Fruit fly (Drosophila melanogaster) whole organism, embryonic: ENCODE measurements around the gene Tom40.

ENCODE experiments used
- BEAF-32 ChIP-seq: fragments of 200-800 bp; sonication (Bioruptor generic); optimal IDR thresholded peaks from 3 replicates; lab custom pipeline; 2017; ENCODE audit warnings: missing biosample characterization, missing genetic modification characterization, mild to moderate bottlenecking, moderate library complexity, missing genetic modification reagents
- Blimp-1 ChIP-seq: fragments of 200-800 bp; sonication (Bioruptor generic); optimal IDR thresholded peaks from 3 replicates; lab custom pipeline; 2018; ENCODE audit warnings: missing biosample characterization, missing genetic modification characterization, mild to moderate bottlenecking, moderate library complexity, missing genetic modification reagents
- C15 ChIP-seq: fragments of 200-800 bp; sonication (Bioruptor generic); IDR thresholded peaks from 3 replicates; pipeline ENCODE4 v1.3.6; 2022; ENCODE audit warnings: missing biosample characterization, missing genetic modification characterization
- CG10543 ChIP-seq: fragments of 200-800 bp; sonication (Bioruptor generic); optimal IDR thresholded peaks from 3 replicates; lab custom pipeline; 2017; ENCODE audit warnings: missing biosample characterization, mild to moderate bottlenecking, missing genetic modification characterization, moderate library complexity
- CG11247 ChIP-seq: fragments of 200-800 bp; sonication (Bioruptor generic); IDR thresholded peaks from 2 replicates; pipeline ENCODE4 v1.3.6; 2022; ENCODE audit warnings: missing biosample characterization, missing genetic modification characterization
- CG13296 ChIP-seq: fragments of 200-800 bp; sonication (Bioruptor generic); optimal IDR thresholded peaks from 3 replicates; lab custom pipeline; 2018; ENCODE audit warnings: missing biosample characterization, mild to moderate bottlenecking, missing genetic modification characterization
- CG14050 ChIP-seq: fragments of 200-800 bp; sonication (Bioruptor generic); IDR thresholded peaks from 3 replicates; pipeline ENCODE4 v1.3.6; 2022; ENCODE audit warnings: missing biosample characterization, missing genetic modification characterization
- CG15011 ChIP-seq: fragments of 200-800 bp; sonication (Bioruptor generic); optimal IDR thresholded peaks from 3 replicates; lab custom pipeline; 2018; ENCODE audit warnings: missing biosample characterization, mild to moderate bottlenecking, missing genetic modification characterization
- CG16815 ChIP-seq: fragments of 200-800 bp; sonication (Bioruptor generic); optimal IDR thresholded peaks from 3 replicates; lab custom pipeline; 2017; ENCODE audit warnings: missing biosample characterization, mild to moderate bottlenecking, missing genetic modification characterization
- CG18764 ChIP-seq: fragments of 200-800 bp; sonication (Bioruptor generic); optimal IDR thresholded peaks from 3 replicates; lab custom pipeline; 2016; ENCODE audit warnings: missing biosample characterization, missing genetic modification characterization
- CG2678 ChIP-seq: fragments of 200-800 bp; sonication (Bioruptor generic); optimal IDR thresholded peaks from 3 replicates; lab custom pipeline; 2019; ENCODE audit warnings: missing biosample characterization, mild to moderate bottlenecking, missing genetic modification characterization, moderate library complexity
- CG34376 ChIP-seq: fragments of 200-800 bp; sonication (Bioruptor generic); optimal IDR thresholded peaks from 2 replicates; lab custom pipeline; 2018; ENCODE audit warnings: missing biosample characterization, mild to moderate bottlenecking, missing genetic modification characterization
- CG5245 ChIP-seq: fragments of 200-800 bp; sonication (Bioruptor generic); optimal IDR thresholded peaks from 3 replicates; lab custom pipeline; 2016; ENCODE audit warnings: missing biosample characterization, missing genetic modification characterization
- CG6254 ChIP-seq: fragments of 200-800 bp; sonication (Bioruptor generic); optimal IDR thresholded peaks from 3 replicates; lab custom pipeline; 2017; ENCODE audit warnings: mild to moderate bottlenecking, missing biosample characterization, missing genetic modification reagents, missing genetic modification characterization
- CG7839 ChIP-seq: fragments of 200-800 bp; sonication (Bioruptor generic); optimal IDR thresholded peaks from 3 replicates; lab custom pipeline; 2018; ENCODE audit warnings: missing biosample characterization, mild to moderate bottlenecking, missing genetic modification characterization, moderate library complexity
- CG8290 ChIP-seq, 3 experiments: fragments of 200-800 bp; sonication (Bioruptor generic); optimal IDR thresholded peaks; 2 replicates each; lab custom pipeline; 2016 to 2019; ENCODE audit warnings: missing biosample characterization in 3 of 3, missing genetic modification characterization in 3 of 3, mild to moderate bottlenecking in 2 of 3, moderate library complexity in 1 of 3
- CG8388 ChIP-seq: fragments of 200-800 bp; sonication (Bioruptor generic); optimal IDR thresholded peaks from 2 replicates; lab custom pipeline; 2019; ENCODE audit warnings: missing biosample characterization, mild to moderate bottlenecking, missing genetic modification characterization, moderate library complexity
- CG9797 ChIP-seq: fragments of 200-800 bp; sonication (Bioruptor generic); optimal IDR thresholded peaks from 3 replicates; lab custom pipeline; 2018; ENCODE audit warnings: missing biosample characterization, mild to moderate bottlenecking, missing genetic modification characterization
- CG9932 ChIP-seq: fragments of 200-800 bp; sonication (Bioruptor generic); IDR thresholded peaks from 2 replicates; pipeline ENCODE4 v1.3.6; 2022; ENCODE audit warnings: missing biosample characterization, missing genetic modification characterization
- CTCF ChIP-seq: fragments of 200-800 bp; sonication (Bioruptor generic); optimal IDR thresholded peaks from 2 replicates; lab custom pipeline; 2017; ENCODE audit warnings: missing biosample characterization, mild to moderate bottlenecking, missing genetic modification characterization, moderate library complexity
- CkIIα-i1 ChIP-seq: fragments of 200-800 bp; sonication (Bioruptor generic); IDR thresholded peaks from 2 replicates; pipeline ENCODE4 v1.3.6; 2022; ENCODE audit warnings: missing biosample characterization, missing genetic modification characterization
- D19A ChIP-seq: fragments of 200-800 bp; optimal IDR thresholded peaks from 3 replicates; lab custom pipeline; 2019; ENCODE audit warnings: missing biosample characterization, mild to moderate bottlenecking, missing genetic modification characterization, moderate library complexity
- Dip3 ChIP-seq: fragments of 200-800 bp; sonication (Bioruptor generic); optimal IDR thresholded peaks from 3 replicates; lab custom pipeline; 2016; ENCODE audit warnings: missing biosample characterization, missing genetic modification characterization
- Dref ChIP-seq: fragments of 200-800 bp; sonication (Bioruptor generic); IDR thresholded peaks from 2 replicates; pipeline ENCODE4 v1.3.6; 2022; ENCODE audit warnings: missing biosample characterization, missing genetic modification characterization
- Fer3 ChIP-seq: fragments of 200-800 bp; sonication (Bioruptor generic); optimal IDR thresholded peaks from 2 replicates; lab custom pipeline; 2018; ENCODE audit warnings: missing biosample characterization, mild to moderate bottlenecking, missing genetic modification characterization, moderate library complexity
- Hand ChIP-seq: fragments of 200-800 bp; sonication (Bioruptor generic); optimal IDR thresholded peaks from 2 replicates; lab custom pipeline; 2017; ENCODE audit warnings: mild to moderate bottlenecking, missing biosample characterization, missing genetic modification reagents, missing genetic modification characterization
- Hr78 ChIP-seq, 2 experiments: fragments of 200-800 bp in 1 of 2; fragments of >200 bp in 1 of 2; sonication (Bioruptor generic) in 1 of 2; optimal IDR thresholded peaks; 2 replicates each; lab custom pipeline; 2017 to 2019; ENCODE audit warnings: missing biosample characterization in 2 of 2, missing genetic modification characterization in 2 of 2, mild to moderate bottlenecking in 1 of 2, moderate library complexity in 1 of 2
- Oli ChIP-seq: fragments of 200-800 bp; sonication (Bioruptor generic); optimal IDR thresholded peaks from 2 replicates; lab custom pipeline; 2018; ENCODE audit warnings: missing biosample characterization, mild to moderate bottlenecking, missing genetic modification characterization, moderate library complexity
- Pdp1 ChIP-seq, 2 experiments: fragments of 200-800 bp; sonication (Bioruptor generic); optimal IDR thresholded peaks; 3 replicates each; lab custom pipeline; 2016; ENCODE audit warnings: missing biosample characterization in 2 of 2, missing genetic modification characterization in 2 of 2, mild to moderate bottlenecking in 1 of 2, moderate library complexity in 1 of 2
- TFAM ChIP-seq: fragments of 200-800 bp; sonication (Bioruptor generic); optimal IDR thresholded peaks from 2 replicates; lab custom pipeline; 2017; ENCODE audit warnings: missing biosample characterization, missing genetic modification characterization, inconsistent platforms
- abd-A ChIP-seq: fragments of 200-800 bp; sonication (Bioruptor generic); optimal IDR thresholded peaks from 3 replicates; lab custom pipeline; 2019; ENCODE audit warnings: missing biosample characterization, mild to moderate bottlenecking, missing genetic modification characterization, moderate library complexity
- ap ChIP-seq: fragments of 200-800 bp; sonication (Bioruptor generic); IDR thresholded peaks from 2 replicates; pipeline ENCODE4 v1.3.6; 2022; ENCODE audit warnings: missing biosample characterization, missing genetic modification characterization
- ash1 ChIP-seq: fragments of 200-800 bp; sonication (Bioruptor generic); optimal IDR thresholded peaks from 2 replicates; lab custom pipeline; 2018; ENCODE audit warnings: missing biosample characterization, mild to moderate bottlenecking, missing genetic modification characterization
- az2 ChIP-seq: fragments of 200-800 bp; sonication (Bioruptor generic); optimal IDR thresholded peaks from 3 replicates; lab custom pipeline; 2016; ENCODE audit warnings: missing biosample characterization, missing genetic modification characterization
- chif ChIP-seq, 2 experiments: fragments of 200-800 bp; sonication (Bioruptor generic); optimal IDR thresholded peaks; 3 replicates each; lab custom pipeline; 2016; ENCODE audit warnings: missing biosample characterization in 2 of 2, missing genetic modification characterization in 2 of 2
- crol ChIP-seq: fragments of 200-800 bp; sonication (Bioruptor generic); IDR thresholded peaks from 2 replicates; pipeline ENCODE4 v1.3.6; 2022; ENCODE audit warnings: missing biosample characterization, missing genetic modification characterization
- crp ChIP-seq, 2 experiments: fragments of 200-800 bp; sonication (Bioruptor generic); optimal IDR thresholded peaks; 2 replicates in 1 of 2; 3 replicates in 1 of 2; lab custom pipeline; 2017; ENCODE audit warnings: missing biosample characterization in 2 of 2, missing genetic modification characterization in 2 of 2, mild to moderate bottlenecking in 1 of 2, moderate library complexity in 1 of 2
- cwo ChIP-seq: fragments of 200-800 bp; sonication (Bioruptor generic); optimal IDR thresholded peaks from 3 replicates; lab custom pipeline; 2017; ENCODE audit warnings: missing biosample characterization, missing genetic modification characterization, mild to moderate bottlenecking, moderate library complexity, missing genetic modification reagents
- dm ChIP-seq: fragments of 200-800 bp; sonication (Bioruptor generic); optimal IDR thresholded peaks from 3 replicates; lab custom pipeline; 2016; ENCODE audit warnings: missing biosample characterization, missing genetic modification characterization
- lab ChIP-seq: fragments of 200-800 bp; sonication (Bioruptor generic); optimal IDR thresholded peaks from 3 replicates; lab custom pipeline; 2017; ENCODE audit warnings: missing biosample characterization, missing genetic modification characterization, mild to moderate bottlenecking, moderate library complexity, missing genetic modification reagents
- lbe ChIP-seq: fragments of 200-800 bp; sonication (Bioruptor generic); optimal IDR thresholded peaks from 2 replicates; lab custom pipeline; 2016; ENCODE audit warnings: missing biosample characterization, mild to moderate bottlenecking, missing genetic modification characterization
- lola ChIP-seq, 3 experiments: fragments of >200 bp in 2 of 3; fragments of 200-800 bp in 1 of 3; sonication (Bioruptor generic) in 1 of 3; optimal IDR thresholded peaks; 2 replicates each; lab custom pipeline; 2017 to 2019; ENCODE audit warnings: missing biosample characterization in 3 of 3, missing genetic modification characterization in 3 of 3, mild to moderate bottlenecking in 1 of 3, moderate library complexity in 1 of 3
- odd ChIP-seq: fragments of 200-800 bp; sonication (Bioruptor generic); optimal IDR thresholded peaks from 2 replicates; lab custom pipeline; 2017; ENCODE audit warnings: missing biosample characterization, mild to moderate bottlenecking, missing genetic modification characterization
- pho ChIP-seq: fragments of 200-800 bp; sonication (Bioruptor generic); optimal IDR thresholded peaks from 2 replicates; lab custom pipeline; 2016; ENCODE audit warnings: missing biosample characterization, missing genetic modification characterization
- tup ChIP-seq: fragments of 200-800 bp; sonication (Bioruptor generic); optimal IDR thresholded peaks from 2 replicates; lab custom pipeline; 2016; ENCODE audit warnings: missing biosample characterization, mild to moderate bottlenecking, missing genetic modification characterization, moderate library complexity
- vvl ChIP-seq: fragments of 200-800 bp; sonication (Bioruptor generic); IDR thresholded peaks from 2 replicates; pipeline ENCODE4 v1.3.6; 2022; ENCODE audit warnings: missing biosample characterization, missing genetic modification characterization
- yki ChIP-seq: fragments of >200 bp; optimal IDR thresholded peaks from 3 replicates; lab custom pipeline; 2018

The Tom40 gene

dm6 chrX:7706398-7707349, 30.0 kb upstream of the Tom40 start (continued):
- TF ChIP-seq chif (GFP tag; optimal IDR thresholded peaks at IDR 0.05; lab: Kevin White, UChicago) (peak; percentile 31 to 73), CG14050 (GFP tag; lab: Robert Waterston, UW) (peak; percentile 97), crol (GFP tag; lab: Robert Waterston, UW) (peak; percentile 71), CG8388 (peak; percentile 97), lola (GFP tag; optimal IDR thresholded peaks at IDR 0.05; lab: Kevin White, UChicago) (peak in 1 of 3 experiments; percentile 91), BEAF-32 (peak; percentile 16), CG18764 (peak; percentile 90), D19A (tag; lab: Kevin White, UChicago) (peak; percentile 94), Pdp1 (GFP tag; optimal IDR thresholded peaks at IDR 0.05; lab: Kevin White, UChicago) (peak; percentile 69 to 98), CG13296 (GFP tag; lab: Kevin White, UChicago) (peak; percentile 99), Dip3 (GFP tag; lab: Kevin White, UChicago) (peak; percentile 82), ap (GFP tag; lab: Robert Waterston, UW) (peak; percentile 97), cwo (GFP tag; lab: Kevin White, UChicago) (peak; percentile 94), tup (GFP tag; lab: Kevin White, UChicago) (peak; percentile 84), CG34376 (GFP tag; lab: Kevin White, UChicago) (peak; percentile 98), abd-A (tag; lab: Kevin White, UChicago) (peak; percentile 98), CG15011 (GFP tag; lab: Kevin White, UChicago) (peak; percentile 95), ash1 (GFP tag; lab: Kevin White, UChicago) (peak; percentile 91), CG6254 (GFP tag; lab: Kevin White, UChicago) (peak; percentile 90), vvl (GFP tag; lab: Robert Waterston, UW) (peak; percentile 99), pho (GFP tag; lab: Kevin White, UChicago) (peak; percentile 80), Hr78 (GFP tag; optimal IDR thresholded peaks at IDR 0.05; lab: Kevin White, UChicago) (peak in 1 of 2 experiments; percentile 91), CG9797 (GFP tag; lab: Kevin White, UChicago) (peak; percentile 51), CG16815 (GFP tag; lab: Kevin White, UChicago) (peak; percentile 93), CTCF (GFP tag; lab: Kevin White, UChicago) (peak; percentile 50), yki (no peak), C15 (GFP tag; lab: Robert Waterston, UW) (peak; percentile 93), dm (GFP tag; lab: Kevin White, UChicago) (peak; percentile 49), az2 (GFP tag; lab: Kevin White, UChicago) (peak; percentile 95), odd (GFP tag; lab: Kevin White, UChicago) (peak; percentile 97), Fer3 (tag; lab: Kevin White, UChicago) (peak; percentile 99), Blimp-1 (peak; percentile 96), CG5245 (GFP tag; lab: Kevin White, UChicago) (peak; percentile 93), lbe (GFP tag; lab: Kevin White, UChicago) (peak; percentile 96), TFAM (GFP tag; lab: Kevin White, UChicago) (peak; percentile 73), CkIIα-i1 (GFP tag; lab: Robert Waterston, UW) (peak; percentile 94), CG9932 (peak; percentile 99), lab (GFP tag; lab: Kevin White, UChicago) (peak; percentile 99), CG2678 (tag; lab: Kevin White, UChicago) (peak; percentile 99), CG8290 (GFP tag; optimal IDR thresholded peaks at IDR 0.05; lab: Kevin White, UChicago) (peak; percentile 92), CG8290 (tag; optimal IDR thresholded peaks at IDR 0.05; lab: Kevin White, UChicago) (peak; percentile 65 to 95), CG11247 (GFP tag; lab: Robert Waterston, UW) (peak; percentile 98), Hand (GFP tag; lab: Kevin White, UChicago) (peak; percentile 99), CG10543 (GFP tag; lab: Kevin White, UChicago) (peak; percentile 99), Dref (GFP tag; lab: Robert Waterston, UW) (peak; percentile 48; the same call in 1 of the 2 replicates), Oli (peak; percentile 98), crp (GFP tag; optimal IDR thresholded peaks at IDR 0.05; lab: Kevin White, UChicago) (peak in 1 of 2 experiments; percentile 64), CG7839 (tag; lab: Kevin White, UChicago) (peak; percentile 99)
